Worm (Caenorhabditis elegans): Measurements from ENCODE around the gene C55A6.12.
"Not testable (repeated sequence)": the region's sequence is repeated elsewhere in the genome, so short reads cannot be mapped to it uniquely, and the experiment has no call there.

- not testable (repeated sequence) for TF ChIP-seq unc-62 (GFP tag; optimal IDR thresholded peaks at IDR 0.05); mdl-1 (tag; optimal IDR thresholded peaks at IDR 0.05); snpc-4 (tag; optimal IDR thresholded peaks at IDR 0.05); nhr-6 (tag; optimal IDR thresholded peaks at IDR 0.05)
Measured at ce11 chrV:11483580-11484092, 19.3 kb downstream of the C55A6.12 start, which contains the start of gene col-157.

Data from whole organism, L2 larva.